Fruit fly (Drosophila melanogaster): ENCODE results near the gene Sbat.

Gene Sbat

dm6 chr2L:2905051-2905446 is 26.9 kb downstream of the Sbat start (continued):
- TF ChIP-seq Poxn (GFP tag; IDR thresholded peaks at IDR 0.05) (no peak), gcm2 (GFP tag; optimal IDR thresholded peaks at IDR 0.05) (no peak), insv (GFP tag; optimal IDR thresholded peaks at IDR 0.05) (no peak), CG4730 (GFP tag; IDR thresholded peaks at IDR 0.05) (0 out of 2 replicates have a peak, but pooled peaks have one; percentile 12), CG15073 (GFP tag; optimal IDR thresholded peaks at IDR 0.05) (no peak), Xbp1 (GFP tag; optimal IDR thresholded peaks at IDR 0.05) (peak; percentile 42), CG8765 (GFP tag; IDR thresholded peaks at IDR 0.05) (no peak), CG9215 (GFP tag; IDR thresholded peaks at IDR 0.05) (no peak), knrl (GFP tag; IDR thresholded peaks at IDR 0.05; ENCODE audit: partially characterized antibody) (no peak), CG2120 (GFP tag; optimal IDR thresholded peaks at IDR 0.05) (peak; percentile 34), mld (GFP tag; IDR thresholded peaks at IDR 0.05; ENCODE audit: partially characterized antibody) (no peak), CG18599 (GFP tag; optimal IDR thresholded peaks at IDR 0.05) (no peak), CG12071 (GFP tag; optimal IDR thresholded peaks at IDR 0.05) (no peak), CG17361 (GFP tag; IDR thresholded peaks at IDR 0.05) (0 out of 3 replicates have a peak, but pooled peaks have one; percentile 56), Taf1 (GFP tag; IDR thresholded peaks at IDR 0.05) (no peak), CG18764 (GFP tag; optimal IDR thresholded peaks at IDR 0.05) (no peak), gro (GFP tag; optimal IDR thresholded peaks at IDR 0.05) (no peak), CG6813 (GFP tag; optimal IDR thresholded peaks at IDR 0.05) (no peak), tx (GFP tag; optimal IDR thresholded peaks at IDR 0.05) (no peak), Sry-δ (GFP tag; optimal IDR thresholded peaks at IDR 0.05) (no peak), CG6683 (GFP tag; optimal IDR thresholded peaks at IDR 0.05) (no peak), pum (GFP tag; optimal IDR thresholded peaks at IDR 0.05) (no peak), twi (tag; optimal IDR thresholded peaks at IDR 0.05) (no peak), CG4854 (GFP tag; optimal IDR thresholded peaks at IDR 0.05) (no peak), inv (GFP tag; IDR thresholded peaks at IDR 0.05; ENCODE audit: partially characterized antibody) (no peak), run (tag; optimal IDR thresholded peaks at IDR 0.05) (peak; percentile 16), Blimp-1 (GFP tag; optimal IDR thresholded peaks at IDR 0.05) (peak; percentile 50), CG18011 (GFP tag; optimal IDR thresholded peaks at IDR 0.05) (no peak)

- TF ChIP-seq Sox102F (GFP tag; optimal IDR thresholded peaks at IDR 0.05) (no peak), CG18011 (GFP tag; optimal IDR thresholded peaks at IDR 0.05) (no peak), cas (GFP tag; IDR thresholded peaks at IDR 0.05) (no peak), Fer1 (GFP tag; optimal IDR thresholded peaks at IDR 0.05) (no peak), oc (tag; optimal IDR thresholded peaks at IDR 0.05) (no peak), CG3407 (GFP tag; optimal IDR thresholded peaks at IDR 0.05) (no peak), CG12236 (GFP tag; optimal IDR thresholded peaks at IDR 0.05) (no peak), zfh1 (GFP tag; IDR thresholded peaks at IDR 0.05) (no peak), abd-A (tag; optimal IDR thresholded peaks at IDR 0.05) (no peak), rib (GFP tag; IDR thresholded peaks at IDR 0.05) (no peak), Doc2 (GFP tag; IDR thresholded peaks at IDR 0.05) (no peak), CG14667 (GFP tag; IDR thresholded peaks at IDR 0.05) (no peak), hth (optimal IDR thresholded peaks at IDR 0.05) (no peak), Hsf (GFP tag; optimal IDR thresholded peaks at IDR 0.05) (no peak), Dp (GFP tag; optimal IDR thresholded peaks at IDR 0.05) (no peak), gt (GFP tag; IDR thresholded peaks at IDR 0.05) (no peak), mam (GFP tag; optimal IDR thresholded peaks at IDR 0.05) (no peak), Hand (GFP tag; optimal IDR thresholded peaks at IDR 0.05) (no peak), Neu2 (GFP tag; optimal IDR thresholded peaks at IDR 0.05; ENCODE audit: borderline replicate concordance) (no peak), nerfin-2 (GFP tag; IDR thresholded peaks at IDR 0.05; ENCODE audit: partially characterized antibody) (no peak), Mrtf (GFP tag; IDR thresholded peaks at IDR 0.05) (no peak), Xrp1 (GFP tag; IDR thresholded peaks at IDR 0.05) (peak; percentile 50; the same call in 1 of the 2 replicates), CG3281 (GFP tag; optimal IDR thresholded peaks at IDR 0.05) (no peak), HLH4C (GFP tag; IDR thresholded peaks at IDR 0.05; ENCODE audit: partially characterized antibody) (no peak), hkb (optimal IDR thresholded peaks at IDR 0.05) (no peak), hkb (GFP tag; IDR thresholded peaks at IDR 0.05) (no peak)
Measured at dm6 chr2L:2906122-2906521, 28.0 kb downstream of the Sbat start.
